Worm (Caenorhabditis elegans): ENCODE results near the gene rcat-1.

DNA sequence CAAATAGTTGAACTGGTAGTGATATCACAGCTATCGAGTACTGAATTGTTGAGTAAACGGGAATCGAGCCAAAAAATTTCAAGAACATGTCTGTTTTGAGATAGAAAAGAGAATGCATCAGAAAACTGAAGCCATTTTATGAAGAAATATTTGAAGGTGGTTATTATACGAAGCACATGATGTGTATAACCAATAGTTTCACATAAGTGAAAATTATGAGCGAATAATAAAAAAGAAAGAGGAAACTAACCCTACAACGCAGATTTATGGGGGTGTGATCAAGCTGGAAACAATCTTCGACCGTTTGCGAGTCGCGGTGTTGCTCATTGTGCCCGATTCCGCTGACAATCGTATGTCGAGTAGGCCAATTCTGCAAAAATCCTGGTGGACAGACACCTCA is 18.1 kb upstream of the rcat-1 start, which contains the start of gene srh-282:
- TF ChIP-seq ceh-16 (tag; optimal IDR thresholded peaks at IDR 0.05), result no peak
- TF ChIP-seq nhr-77 (tag; optimal IDR thresholded peaks at IDR 0.05), result no peak
- no peak for TF ChIP-seq nhr-12 (tag; optimal IDR thresholded peaks at IDR 0.05)
- TF ChIP-seq elt-1 (tag; optimal IDR thresholded peaks at IDR 0.05), result no peak
- TF ChIP-seq lsy-12 (tag; optimal IDR thresholded peaks at IDR 0.05), result no peak
- TF ChIP-seq lin-15B (tag; optimal IDR thresholded peaks at IDR 0.05), result no peak
- TF ChIP-seq nhr-11 (tag; optimal IDR thresholded peaks at IDR 0.05), result no peak
- TF ChIP-seq egl-27 (tag; optimal IDR thresholded peaks at IDR 0.05), result no peak
- no peak for TF ChIP-seq jun-1 (tag; optimal IDR thresholded peaks at IDR 0.05)
